Fruit fly (Drosophila melanogaster): ENCODE measurements around the gene Acbp5.
A peak's percentile ranks its signal among the peaks of the same experiment; 100 is the strongest.

Acbp5 gene

dm6 chr3L:8751262-8751661 lies 37.1 kb downstream of the Acbp5 start (continued):
- TF ChIP-seq CG9437 (GFP tag; optimal IDR thresholded peaks at IDR 0.05) (peak; percentile 27), eyg (GFP tag; optimal IDR thresholded peaks at IDR 0.05) (no peak), fu2 (GFP tag; optimal IDR thresholded peaks at IDR 0.05) (no peak), CG2875 (GFP tag; optimal IDR thresholded peaks at IDR 0.05) (peak; percentile 58), chn (GFP tag; optimal IDR thresholded peaks at IDR 0.05) (peak; percentile 37), lov (optimal IDR thresholded peaks at IDR 0.05) (no peak), lov (GFP tag; IDR thresholded peaks at IDR 0.05) (no peak), Trl (optimal IDR thresholded peaks at IDR 0.05) (no peak), Trl (GFP tag; optimal IDR thresholded peaks at IDR 0.05) (no peak), CG14860 (GFP tag; IDR thresholded peaks at IDR 0.05; ENCODE audit: partially characterized antibody) (no peak), CG17186 (GFP tag; optimal IDR thresholded peaks at IDR 0.05) (no peak), esg (GFP tag; conservative IDR thresholded peaks at IDR 0.05) (peak; percentile 55; the same call in 1 of the 2 replicates), slp2 (GFP tag; optimal IDR thresholded peaks at IDR 0.05) (no peak), CG18476 (GFP tag; optimal IDR thresholded peaks at IDR 0.05) (no peak), zen2 (GFP tag; IDR thresholded peaks at IDR 0.05; ENCODE audit: partially characterized antibody) (no peak), NK7.1 (GFP tag; optimal IDR thresholded peaks at IDR 0.05) (no peak), grn (GFP tag; optimal IDR thresholded peaks at IDR 0.05) (no peak), Dfd (GFP tag; optimal IDR thresholded peaks at IDR 0.05) (no peak), tll (GFP tag; optimal IDR thresholded peaks at IDR 0.05) (no peak), Lpt (GFP tag; optimal IDR thresholded peaks at IDR 0.05) (no peak), Ada2b (GFP tag; IDR thresholded peaks at IDR 0.05) (peak; percentile 64; the same call in 1 of the 2 replicates), hkb (optimal IDR thresholded peaks at IDR 0.05) (no peak), hkb (GFP tag; IDR thresholded peaks at IDR 0.05) (peak; percentile 69), dysf (GFP tag; IDR thresholded peaks at IDR 0.05) (peak; percentile 55; the same call in 1 of the 3 replicates), kah (GFP tag; optimal IDR thresholded peaks at IDR 0.05) (no peak), bsh (GFP tag; optimal IDR thresholded peaks at IDR 0.05) (peak in 1 of 2 experiments; percentile 72), CG4820 (GFP tag; optimal IDR thresholded peaks at IDR 0.05) (peak; percentile 58), Bteb2 (GFP tag; optimal IDR thresholded peaks at IDR 0.05) (no peak), Ssrp (tag; optimal IDR thresholded peaks at IDR 0.05) (peak; percentile 65), CG3065 (GFP tag; optimal IDR thresholded peaks at IDR 0.05) (no peak), Asciz (GFP tag; optimal IDR thresholded peaks at IDR 0.05) (peak; percentile 75), klu (GFP tag; IDR thresholded peaks at IDR 0.05) (no peak), CG12744 (GFP tag; optimal IDR thresholded peaks at IDR 0.05) (no peak), CG8359 (GFP tag; optimal IDR thresholded peaks at IDR 0.05; ENCODE audit: borderline replicate concordance) (peak; percentile 14), vvl (GFP tag; IDR thresholded peaks at IDR 0.05) (peak; percentile 73), Hr3 (GFP tag; optimal IDR thresholded peaks at IDR 0.05) (peak; percentile 54), bowl (GFP tag; IDR thresholded peaks at IDR 0.05) (no peak), Dad (GFP tag; optimal IDR thresholded peaks at IDR 0.05) (no peak), fd64A (GFP tag; optimal IDR thresholded peaks at IDR 0.05) (peak; percentile 0), CG7839 (tag; optimal IDR thresholded peaks at IDR 0.05) (peak; percentile 57), Spps (tag; optimal IDR thresholded peaks at IDR 0.05) (no peak), Hand (GFP tag; optimal IDR thresholded peaks at IDR 0.05) (no peak), Sox100B (GFP tag; optimal IDR thresholded peaks at IDR 0.05) (peak; percentile 58), Dref (GFP tag; IDR thresholded peaks at IDR 0.05) (no peak), kni (GFP tag; optimal IDR thresholded peaks at IDR 0.05) (no peak), CG14050 (GFP tag; IDR thresholded peaks at IDR 0.05) (peak; percentile 32; the same call in 1 of the 3 replicates), Dp (GFP tag; optimal IDR thresholded peaks at IDR 0.05) (no peak), Kr (GFP tag; optimal IDR thresholded peaks at IDR 0.05) (no peak), CG1602 (GFP tag; optimal IDR thresholded peaks at IDR 0.05) (peak; percentile 5), Usf (GFP tag; optimal IDR thresholded peaks at IDR 0.05) (no peak), ewg (GFP tag; optimal IDR thresholded peaks at IDR 0.05) (peak; percentile 44), CG3726 (GFP tag; IDR thresholded peaks at IDR 0.05) (no peak)

Measured in whole organism, embryonic.